Worm (Caenorhabditis elegans) whole organism, dauer: ENCODE results near the gene Y57G7A.11.
"Not testable (repeated sequence)": the region's sequence is repeated elsewhere in the genome, so short reads cannot be mapped to it uniquely, and the experiment has no call there.

Experiments used
- unc-62 ChIP-seq: sonication (generic microtip); optimal IDR thresholded peaks from 2 replicates; lab custom pipeline; 2017; ENCODE audit warnings: missing biosample characterization, missing genetic modification reagents, missing genetic modification characterization

Y57G7A.11 gene

ce11 chrII:1295776-1296175, 19.1 kb upstream of the Y57G7A.11 start, which contains the start of gene Y57G7A.2:
Gene Y57G7A.2, plus strand, starts transcription at chrII:1296076.
- TF ChIP-seq unc-62 (GFP tag; lab: Kevin White, UChicago) = no peak

- TF ChIP-seq unc-62 (GFP tag; lab: Kevin White, UChicago) = no peak
Observed at ce11 chrII:1293157-1293556, 16.5 kb upstream of the Y57G7A.11 start, which contains the start of gene srz-64. Gene srz-64, minus strand, starts transcription at chrII:1293257.

- TF ChIP-seq unc-62 (GFP tag; lab: Kevin White, UChicago) = no peak
Observed at ce11 chrII:1285514-1285913, 8.8 kb upstream of the Y57G7A.11 start, which contains the start of the genes Y57G7A.6 and Y57G7A.3. Gene Y57G7A.6, minus strand, starts transcription at chrII:1285614. Gene Y57G7A.3, plus strand, starts transcription at chrII:1285782.

ce11 chrII:1284985-1285384, 8.3 kb upstream of the Y57G7A.11 start:
- TF ChIP-seq unc-62 (GFP tag; lab: Kevin White, UChicago) = no peak

- TF ChIP-seq unc-62 (GFP tag; lab: Kevin White, UChicago) = not testable (repeated sequence)
Observed at ce11 chrII:1278350-1278749, 1.7 kb upstream of the Y57G7A.11 start, which contains the start of gene srz-63. Gene srz-63, plus strand, starts transcription at chrII:1278650.

ce11 chrII:1275439-1275838, 1.2 kb downstream of the Y57G7A.11 start, which contains the start of gene Y57G7A.5:
Gene Y57G7A.5, minus strand, starts transcription at chrII:1275539.
- TF ChIP-seq unc-62 (GFP tag; lab: Kevin White, UChicago) = no peak

- TF ChIP-seq unc-62 (GFP tag; lab: Kevin White, UChicago) = no peak
Observed at ce11 chrII:1271814-1272213, 4.9 kb downstream of the Y57G7A.11 start, which contains the start of gene srw-66. Gene srw-66, minus strand, starts transcription at chrII:1271914.

ce11 chrII:1266790-1267189, 9.9 kb downstream of the Y57G7A.11 start, which contains the start of gene oac-30:
Gene oac-30, minus strand, starts transcription at chrII:1266890.
- no peak for TF ChIP-seq unc-62 (GFP tag; lab: Kevin White, UChicago)

ce11 chrII:1258634-1259033, 18.0 kb downstream of the Y57G7A.11 start, which contains the start of gene clpr-2:
Gene clpr-2, plus strand, starts transcription at chrII:1258934.
- no peak for TF ChIP-seq unc-62 (GFP tag; lab: Kevin White, UChicago)

- no peak for TF ChIP-seq unc-62 (GFP tag; lab: Kevin White, UChicago)
Observed at ce11 chrII:1256742-1257141, 19.9 kb downstream of the Y57G7A.11 start.

ce11 chrII:1255637-1256036, 21.0 kb downstream of the Y57G7A.11 start, which contains the start of gene clec-119:
Gene clec-119, plus strand, starts transcription at chrII:1255937.
- TF ChIP-seq unc-62 (GFP tag; lab: Kevin White, UChicago) = no peak

ce11 chrII:1252259-1252658, 24.4 kb downstream of the Y57G7A.11 start, which contains the start of gene lin-42:
Gene lin-42, minus strand, starts transcription at chrII:1252359.
- TF ChIP-seq unc-62 (GFP tag; lab: Kevin White, UChicago) = no peak

- TF ChIP-seq unc-62 (GFP tag; lab: Kevin White, UChicago) = no peak
Observed at ce11 chrII:1246855-1247259, 29.8 kb downstream of the Y57G7A.11 start.

ce11 chrII:1245783-1246182, 30.9 kb downstream of the Y57G7A.11 start:
- no peak for TF ChIP-seq unc-62 (GFP tag; lab: Kevin White, UChicago)

ce11 chrII:1244420-1244959, 32.2 kb downstream of the Y57G7A.11 start:
- TF ChIP-seq unc-62 (GFP tag; lab: Kevin White, UChicago) = no peak

ce11 chrII:1242475-1242874, 34.2 kb downstream of the Y57G7A.11 start:
- no peak for TF ChIP-seq unc-62 (GFP tag; lab: Kevin White, UChicago)
